Fruit fly (Drosophila melanogaster) whole organism, embryonic: ENCODE measurements around the gene tmod.
A peak's percentile ranks its signal among the peaks of the same experiment; 100 is the strongest.

Experiments used
- ATbp ChIP-seq: fragments of 200-800 bp; sonication (Bioruptor generic); optimal IDR thresholded peaks from 2 replicates; lab custom pipeline; 2017; ENCODE audit warnings: missing biosample characterization, mild to moderate bottlenecking, missing genetic modification characterization, missing genetic modification reagents
- B-H2 ChIP-seq: fragments of 200-800 bp; sonication (Bioruptor generic); optimal IDR thresholded peaks from 2 replicates; lab custom pipeline; 2018; ENCODE audit warnings: missing biosample characterization, mild to moderate bottlenecking, missing genetic modification characterization
- BEAF-32 ChIP-seq: fragments of 200-800 bp; sonication (Bioruptor generic); optimal IDR thresholded peaks from 3 replicates; lab custom pipeline; 2017; ENCODE audit warnings: missing biosample characterization, missing genetic modification characterization, mild to moderate bottlenecking, moderate library complexity, missing genetic modification reagents
- C15 ChIP-seq: fragments of 200-800 bp; sonication (Bioruptor generic); IDR thresholded peaks from 3 replicates; pipeline ENCODE4 v1.3.6; 2022; ENCODE audit warnings: missing biosample characterization, missing genetic modification characterization
- CG10565 ChIP-seq: fragments of 200-800 bp; sonication (Bioruptor generic); optimal IDR thresholded peaks from 3 replicates; lab custom pipeline; 2016; ENCODE audit warnings: missing biosample characterization, mild to moderate bottlenecking, missing genetic modification characterization
- CG12104 ChIP-seq: fragments of 200-800 bp; sonication (Bioruptor generic); optimal IDR thresholded peaks from 3 replicates; lab custom pipeline; 2016; ENCODE audit warnings: missing biosample characterization, missing genetic modification characterization
- CG13775 ChIP-seq: fragments of 200-800 bp; sonication (Bioruptor generic); optimal IDR thresholded peaks from 3 replicates; lab custom pipeline; 2017; ENCODE audit warnings: missing biosample characterization, mild to moderate bottlenecking, missing genetic modification characterization
- CG14710 ChIP-seq: fragments of 200-800 bp; sonication (Bioruptor generic); optimal IDR thresholded peaks from 3 replicates; lab custom pipeline; 2019; ENCODE audit warnings: missing biosample characterization, mild to moderate bottlenecking, missing genetic modification characterization, moderate library complexity
- CG15269 ChIP-seq: fragments of 200-800 bp; sonication (Bioruptor generic); optimal IDR thresholded peaks from 2 replicates; lab custom pipeline; 2018; ENCODE audit warnings: missing biosample characterization, mild to moderate bottlenecking, missing genetic modification characterization, moderate library complexity
- CG15514 ChIP-seq: fragments of 200-800 bp; sonication (Bioruptor generic); optimal IDR thresholded peaks from 3 replicates; lab custom pipeline; 2017; ENCODE audit warnings: missing biosample characterization, missing genetic modification characterization, mild to moderate bottlenecking, moderate library complexity, missing genetic modification reagents
- CG2199 ChIP-seq: fragments of 200-800 bp; sonication (Bioruptor generic); IDR thresholded peaks from 3 replicates; pipeline ENCODE4 v1.3.6; 2022; ENCODE audit warnings: missing biosample characterization, missing genetic modification characterization
- CG2678 ChIP-seq: fragments of 200-800 bp; sonication (Bioruptor generic); optimal IDR thresholded peaks from 3 replicates; lab custom pipeline; 2019; ENCODE audit warnings: missing biosample characterization, mild to moderate bottlenecking, missing genetic modification characterization, moderate library complexity
- CG34376 ChIP-seq: fragments of 200-800 bp; sonication (Bioruptor generic); optimal IDR thresholded peaks from 2 replicates; lab custom pipeline; 2018; ENCODE audit warnings: missing biosample characterization, mild to moderate bottlenecking, missing genetic modification characterization
- CG43689 ChIP-seq: fragments of 200-800 bp; sonication (Bioruptor generic); IDR thresholded peaks from 2 replicates; pipeline ENCODE4 v1.3.6; 2022; ENCODE audit warnings: missing biosample characterization, missing genetic modification characterization
- CG7987 ChIP-seq: fragments of 200-800 bp; sonication (Bioruptor generic); optimal IDR thresholded peaks from 2 replicates; lab custom pipeline; 2018; ENCODE audit warnings: missing biosample characterization, mild to moderate bottlenecking, missing genetic modification characterization, moderate library complexity
- CG8388 ChIP-seq: fragments of 200-800 bp; sonication (Bioruptor generic); optimal IDR thresholded peaks from 2 replicates; lab custom pipeline; 2019; ENCODE audit warnings: missing biosample characterization, mild to moderate bottlenecking, missing genetic modification characterization, moderate library complexity
- CG8924 ChIP-seq: fragments of 200-800 bp; optimal IDR thresholded peaks from 3 replicates; lab custom pipeline; 2019; ENCODE audit warnings: missing biosample characterization, mild to moderate bottlenecking, missing genetic modification characterization, moderate library complexity
- D19A ChIP-seq: fragments of 200-800 bp; optimal IDR thresholded peaks from 3 replicates; lab custom pipeline; 2019; ENCODE audit warnings: missing biosample characterization, mild to moderate bottlenecking, missing genetic modification characterization, moderate library complexity
- D19B ChIP-seq: fragments of 200-800 bp; sonication (Bioruptor generic); optimal IDR thresholded peaks from 2 replicates; lab custom pipeline; 2017; ENCODE audit warnings: missing biosample characterization, mild to moderate bottlenecking, missing genetic modification characterization
- Ets65A ChIP-seq: fragments of 200-800 bp; sonication (Bioruptor generic); peaks from one replicate; lab custom pipeline; 2016; ENCODE audit warnings: missing biosample characterization, missing genetic modification characterization
- Hr3 ChIP-seq: fragments of 200-800 bp; sonication (Bioruptor generic); optimal IDR thresholded peaks from 3 replicates; lab custom pipeline; 2016; ENCODE audit warnings: missing biosample characterization, missing genetic modification characterization
- MESR4 ChIP-seq: fragments of 200-800 bp; sonication (Bioruptor generic); optimal IDR thresholded peaks from 2 replicates; lab custom pipeline; 2018; ENCODE audit warnings: missing biosample characterization, mild to moderate bottlenecking, missing genetic modification characterization, moderate library complexity
- Myb ChIP-seq: fragments of 200-800 bp; sonication (Bioruptor generic); optimal IDR thresholded peaks from 2 replicates; lab custom pipeline; 2016; ENCODE audit warnings: missing biosample characterization, missing genetic modification characterization
- Nf-YC ChIP-seq: fragments of 200-800 bp; optimal IDR thresholded peaks from 3 replicates; lab custom pipeline; 2019; ENCODE audit warnings: missing biosample characterization, mild to moderate bottlenecking, missing genetic modification characterization, moderate library complexity
- Sry-δ ChIP-seq: fragments of 200-800 bp; sonication (Bioruptor generic); optimal IDR thresholded peaks from 2 replicates; lab custom pipeline; 2016; ENCODE audit warnings: missing biosample characterization, missing genetic modification characterization
- Ssrp ChIP-seq: fragments of 200-800 bp; sonication (Bioruptor generic); optimal IDR thresholded peaks from 2 replicates; lab custom pipeline; 2018; ENCODE audit warnings: missing biosample characterization, mild to moderate bottlenecking, missing genetic modification characterization, moderate library complexity
- ab ChIP-seq: fragments of 200-800 bp; sonication (Bioruptor generic); optimal IDR thresholded peaks from 2 replicates; lab custom pipeline; 2016; ENCODE audit warnings: missing biosample characterization, missing genetic modification characterization
- al ChIP-seq: fragments of 200-800 bp; sonication (Bioruptor generic); IDR thresholded peaks from 2 replicates; pipeline ENCODE4 v1.3.6; 2022; ENCODE audit warnings: missing biosample characterization, missing genetic modification characterization
- ara ChIP-seq: fragments of 200-800 bp; sonication (Bioruptor generic); IDR thresholded peaks from 2 replicates; pipeline ENCODE4 v1.3.6; 2022; ENCODE audit warnings: missing biosample characterization, missing genetic modification characterization
- bowl ChIP-seq: fragments of 200-800 bp; sonication (Bioruptor generic); IDR thresholded peaks from 2 replicates; pipeline ENCODE4 v1.3.6; 2022; ENCODE audit warnings: missing biosample characterization, missing genetic modification characterization
- da ChIP-seq: fragments of 200-800 bp; sonication (Bioruptor generic); optimal IDR thresholded peaks from 2 replicates; lab custom pipeline; 2016; ENCODE audit warnings: missing biosample characterization, missing genetic modification characterization
- eve ChIP-seq, 2 experiments: fragments of >200 bp; optimal IDR thresholded peaks; 2 replicates each; lab custom pipeline; 2017; ENCODE audit warnings: missing biosample characterization in 2 of 2, missing genetic modification characterization in 2 of 2
- ham ChIP-seq: fragments of 200-800 bp; sonication (Bioruptor generic); IDR thresholded peaks from 2 replicates; pipeline ENCODE4 v1.3.6; 2022; ENCODE audit warnings: missing biosample characterization, missing genetic modification characterization
- insv ChIP-seq, 2 experiments: fragments of 200-800 bp; sonication (Bioruptor generic); optimal IDR thresholded peaks; 3 replicates each; lab custom pipeline; 2016 to 2018; ENCODE audit warnings: missing biosample characterization in 2 of 2, missing genetic modification characterization in 2 of 2
- lbe ChIP-seq: fragments of 200-800 bp; sonication (Bioruptor generic); optimal IDR thresholded peaks from 2 replicates; lab custom pipeline; 2016; ENCODE audit warnings: missing biosample characterization, mild to moderate bottlenecking, missing genetic modification characterization
- nerfin-1 ChIP-seq: fragments of 200-800 bp; sonication (Bioruptor generic); optimal IDR thresholded peaks from 3 replicates; lab custom pipeline; 2019; ENCODE audit warnings: missing biosample characterization, mild to moderate bottlenecking, missing genetic modification characterization, moderate library complexity
- odd ChIP-seq: fragments of 200-800 bp; sonication (Bioruptor generic); optimal IDR thresholded peaks from 2 replicates; lab custom pipeline; 2017; ENCODE audit warnings: missing biosample characterization, mild to moderate bottlenecking, missing genetic modification characterization
- org-1 ChIP-seq: fragments of 200-800 bp; sonication (Bioruptor generic); optimal IDR thresholded peaks from 2 replicates; lab custom pipeline; 2017; ENCODE audit warnings: missing biosample characterization, missing genetic modification characterization
- pan ChIP-seq, 4 experiments: fragments of >200 bp in 3 of 4; fragments of 200-800 bp in 1 of 4; sonication (Bioruptor generic) in 1 of 4; optimal IDR thresholded peaks in 3 of 4; IDR thresholded peaks in 1 of 4; 2 replicates each; pipeline versions ENCODE4 v1.3.6 to Lab custom; 2017 to 2022; ENCODE audit warnings: missing biosample characterization in 2 of 4, missing genetic modification characterization in 2 of 4, mixed read lengths in 1 of 4
- phol ChIP-seq: fragments of 200-800 bp; sonication (Bioruptor generic); optimal IDR thresholded peaks from 3 replicates; lab custom pipeline; 2018; ENCODE audit warnings: missing biosample characterization, mild to moderate bottlenecking, missing genetic modification characterization, moderate library complexity
- pzg ChIP-seq: fragments of 200-800 bp; sonication (Bioruptor generic); optimal IDR thresholded peaks from 3 replicates; lab custom pipeline; 2018; ENCODE audit warnings: missing biosample characterization, mild to moderate bottlenecking, missing genetic modification characterization, moderate library complexity
- sd ChIP-seq: fragments of 200-800 bp; sonication (Bioruptor generic); optimal IDR thresholded peaks from 3 replicates; lab custom pipeline; 2018; ENCODE audit warnings: missing biosample characterization, mild to moderate bottlenecking, missing genetic modification characterization, moderate library complexity
- so ChIP-seq: fragments of 200-800 bp; sonication (Bioruptor generic); IDR thresholded peaks from 3 replicates; pipeline ENCODE4 v1.3.6; 2022; ENCODE audit warnings: missing biosample characterization, missing genetic modification characterization
- sqz ChIP-seq: fragments of 200-800 bp; sonication (Bioruptor generic); optimal IDR thresholded peaks from 3 replicates; lab custom pipeline; 2018; ENCODE audit warnings: missing biosample characterization, mild to moderate bottlenecking, missing genetic modification characterization
- ssp ChIP-seq: fragments of 200-800 bp; sonication (Bioruptor generic); IDR thresholded peaks from 2 replicates; pipeline ENCODE4 v1.3.6; 2022; ENCODE audit warnings: missing biosample characterization, missing genetic modification characterization
- trem ChIP-seq: fragments of 200-800 bp; optimal IDR thresholded peaks from 3 replicates; lab custom pipeline; 2019; ENCODE audit warnings: missing biosample characterization, mild to moderate bottlenecking, missing genetic modification characterization, moderate library complexity
- zen2 ChIP-seq: fragments of 200-800 bp; sonication (Bioruptor generic); IDR thresholded peaks from 3 replicates; pipeline ENCODE4 v1.3.6; 2022; ENCODE audit warnings: missing biosample characterization, missing genetic modification characterization; ENCODE audit not compliant: partially characterized antibody
- zfh2 ChIP-seq: fragments of 200-800 bp; sonication (Bioruptor generic); optimal IDR thresholded peaks from 2 replicates; lab custom pipeline; 2016; ENCODE audit warnings: missing biosample characterization, missing genetic modification characterization

Gene tmod

DNA sequence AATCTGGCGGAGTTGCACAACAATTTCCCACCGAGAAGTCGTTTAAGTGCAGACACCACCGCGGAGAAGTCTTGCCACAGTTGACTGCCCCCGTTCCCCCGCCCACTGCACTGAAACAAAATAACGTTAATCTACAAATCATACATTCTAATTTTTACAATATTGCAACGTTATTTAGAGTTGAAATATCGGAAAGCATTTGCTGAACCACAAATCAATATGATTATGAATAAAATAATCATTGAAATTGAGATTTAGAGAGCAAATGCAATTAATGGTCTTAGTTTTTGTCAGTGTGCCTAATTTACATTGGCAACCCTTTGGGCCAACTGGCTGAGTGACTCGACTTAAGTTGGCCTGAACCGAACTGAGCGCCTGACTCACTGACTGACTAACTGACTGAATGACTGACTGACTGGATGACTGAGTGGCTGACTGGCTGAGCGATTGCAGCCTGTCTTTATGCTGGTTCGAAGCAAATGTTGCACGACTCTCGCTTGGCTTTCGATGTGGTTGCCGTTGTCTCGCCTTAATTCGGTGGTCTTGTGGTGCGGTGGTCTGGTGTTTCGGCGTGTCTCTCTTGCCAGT is 38.2 kb downstream of the tmod start (continued):
- TF ChIP-seq bowl (GFP tag; lab: Robert Waterston, UW) = no peak
- TF ChIP-seq phol (tag; lab: Kevin White, UChicago) = peak; percentile 87
- TF ChIP-seq org-1 (GFP tag; lab: Kevin White, UChicago) = peak; percentile 61
- no peak for TF ChIP-seq sqz (GFP tag; lab: Kevin White, UChicago)
- peak; percentile 82 for TF ChIP-seq CG14710 (tag; lab: Kevin White, UChicago)
- no peak for TF ChIP-seq D19B (GFP tag; lab: Kevin White, UChicago)
- no peak for TF ChIP-seq CG10565 (GFP tag; lab: Kevin White, UChicago)
- TF ChIP-seq so (GFP tag; lab: Robert Waterston, UW) = peak; percentile 83; the same call in 2 of the 3 replicates
- peak; percentile 63 for TF ChIP-seq Hr3 (GFP tag; lab: Kevin White, UChicago)
- 0 out of 3 replicates have a peak, but pooled peaks have one; percentile 48 for TF ChIP-seq C15 (GFP tag; lab: Robert Waterston, UW)
- no peak for TF ChIP-seq CG34376 (GFP tag; lab: Kevin White, UChicago)
- TF ChIP-seq MESR4 (GFP tag; lab: Kevin White, UChicago) = no peak
- peak; percentile 61; the same call in 1 of the 2 replicates for TF ChIP-seq ssp (GFP tag; lab: Robert Waterston, UW)
- TF ChIP-seq sd = no peak
- TF ChIP-seq eve (GFP tag; optimal IDR thresholded peaks at IDR 0.05; lab: Kevin White, UChicago) = peak in 1 of 2 experiments; percentile 86

- peak; percentile 38 for TF ChIP-seq Ets65A (GFP tag; lab: Kevin White, UChicago)
- TF ChIP-seq odd = no peak
- TF ChIP-seq CG7987 (GFP tag; lab: Kevin White, UChicago) = no peak
- TF ChIP-seq pan (optimal IDR thresholded peaks at IDR 0.05; lab: Kevin White, UChicago) = no peak
- peak in 1 of 2 experiments; percentile 13 for TF ChIP-seq pan (GFP tag; optimal IDR thresholded peaks at IDR 0.05 in 1 of 2, IDR thresholded peaks at IDR 0.05 in 1 of 2)
- TF ChIP-seq CG2678 (tag; lab: Kevin White, UChicago) = no peak
- no peak for TF ChIP-seq CG2199 (GFP tag; lab: Robert Waterston, UW)
- no peak for TF ChIP-seq CG12104 (GFP tag; lab: Kevin White, UChicago)
- no peak for TF ChIP-seq CG13775 (GFP tag; lab: Kevin White, UChicago)
- TF ChIP-seq ATbp (GFP tag; lab: Kevin White, UChicago) = peak; percentile 37
- TF ChIP-seq CG8924 (tag; lab: Kevin White, UChicago) = no peak
- no peak for TF ChIP-seq ara (GFP tag; lab: Robert Waterston, UW)
- TF ChIP-seq CG43689 (GFP tag; lab: Robert Waterston, UW) = no peak
- no peak for TF ChIP-seq ab (GFP tag; lab: Kevin White, UChicago)
- no peak for TF ChIP-seq CG34376 (GFP tag; lab: Kevin White, UChicago)
- TF ChIP-seq zfh2 = no peak
- TF ChIP-seq Ssrp (tag; lab: Kevin White, UChicago) = no peak
- no peak for TF ChIP-seq D19A
- no peak for TF ChIP-seq ham (GFP tag; lab: Robert Waterston, UW)
- no peak for TF ChIP-seq CG8388 (GFP tag; lab: Kevin White, UChicago)
- TF ChIP-seq insv (GFP tag; optimal IDR thresholded peaks at IDR 0.05; lab: Kevin White, UChicago) = no peak
- no peak for TF ChIP-seq trem
- TF ChIP-seq zen2 = no peak
Observed at dm6 chr3R:30579129-30579528, 46.7 kb downstream of the tmod start, which contains the start of gene CG9702. TSS of gene CG9702 (plus strand) at chr3R:30579429.

DNA sequence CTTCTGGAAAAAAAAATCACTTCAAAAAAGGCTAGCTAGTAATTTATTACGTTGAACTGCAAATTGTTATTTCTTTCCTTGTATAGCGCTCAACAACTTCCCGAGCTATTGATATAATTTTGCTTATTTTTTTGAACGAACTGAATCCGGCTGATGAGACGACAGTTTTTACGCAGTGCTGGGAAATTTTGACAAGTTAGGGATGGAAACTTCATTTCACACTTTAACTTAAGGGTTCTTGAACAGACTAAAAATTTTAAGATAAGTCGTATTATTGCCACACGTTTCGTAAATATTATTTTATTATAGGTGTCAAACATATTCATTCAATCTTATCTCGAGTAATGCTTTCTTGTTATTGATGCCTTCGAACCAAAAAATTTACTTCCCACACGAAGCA is 51.1 kb downstream of the tmod start, which contains the start of gene Rpt6R:
Gene Rpt6R (minus strand): TSS at position 156 of the 400 bp plus-strand sequence.
- TF ChIP-seq ab (GFP tag; lab: Kevin White, UChicago) (no peak), B-H2 (GFP tag; lab: Kevin White, UChicago) (no peak), da (GFP tag; lab: Kevin White, UChicago) (no peak), CG15269 (tag; lab: Kevin White, UChicago) (no peak), Sry-δ (GFP tag; lab: Kevin White, UChicago) (peak; percentile 11), pzg (GFP tag; lab: Kevin White, UChicago) (peak; percentile 20), lbe (GFP tag; lab: Kevin White, UChicago) (no peak), nerfin-1 (tag; lab: Kevin White, UChicago) (no peak), Nf-YC (tag; lab: Kevin White, UChicago) (no peak), BEAF-32 (GFP tag; lab: Kevin White, UChicago) (peak; percentile 0), CG15514 (GFP tag; lab: Kevin White, UChicago) (peak; percentile 97), al (GFP tag; lab: Robert Waterston, UW) (no peak), Myb (GFP tag; lab: Kevin White, UChicago) (peak; percentile 17)
